Worm (Caenorhabditis elegans) whole organism, L4 larva: ENCODE data around the gene ZK795.2.

ENCODE experiments used
- F44E2.7 ChIP-seq: fragments of 200-800 bp; sonication (Bioruptor generic); IDR thresholded peaks from 2 replicates; pipeline ENCODE4 v2.1.2; 2022; ENCODE audit warnings: missing genetic modification characterization, missing compliant biosample characterization
- R02D3.7 ChIP-seq: fragments of 150-350 bp; sonication (generic microtip); optimal IDR thresholded peaks from 3 replicates; lab custom pipeline; 2014; ENCODE audit warnings: missing biosample characterization, missing genetic modification characterization
- lin-13 ChIP-seq: fragments of 150-350 bp; optimal IDR thresholded peaks from 2 replicates; lab custom pipeline; 2014; ENCODE audit warnings: missing biosample characterization, missing genetic modification reagents, missing genetic modification characterization

DNA sequence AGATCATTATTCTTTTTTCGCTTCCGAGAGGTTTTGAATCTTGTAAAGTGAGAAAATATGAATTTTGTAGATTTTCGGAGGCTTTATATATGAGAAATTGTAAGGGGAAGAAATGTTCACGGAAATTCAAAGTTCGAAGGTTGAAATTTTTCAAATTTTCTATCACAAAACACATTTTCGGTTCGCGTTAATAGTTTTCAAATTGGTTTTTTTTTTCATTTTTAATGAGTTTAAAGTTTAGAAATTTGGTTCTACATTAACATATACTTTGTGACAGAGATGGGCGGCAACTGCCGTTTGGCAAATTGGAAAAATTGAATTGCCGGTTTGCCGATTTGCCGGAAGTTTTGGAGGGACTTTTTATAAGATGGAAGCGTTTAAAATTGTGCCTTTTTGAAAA, 12.3 kb upstream of the ZK795.2 start, which contains the start of gene K08E7.4:
- TF ChIP-seq R02D3.7 (tag; lab: Kevin White, UChicago), result no peak
- no peak for TF ChIP-seq F44E2.7
- no peak for TF ChIP-seq lin-13 (GFP tag; lab: Kevin White, UChicago)
